Worm (Caenorhabditis elegans) whole organism, midembryonic: ENCODE measurements around the gene H10D18.5.

Experiments
- T22C8.4 ChIP-seq: fragments of 200-800 bp; sonication (Bioruptor generic); IDR thresholded peaks from 2 replicates; pipeline ENCODE4 v1.3.6; 2022; ENCODE audit warnings: missing genetic modification characterization, missing compliant biosample characterization
- cog-1 ChIP-seq: sonication (generic microtip); optimal IDR thresholded peaks from 2 replicates; lab custom pipeline; 2016; ENCODE audit warnings: missing genetic modification characterization, missing compliant biosample characterization
- flt-1 ChIP-seq: fragments of 200-800 bp; sonication (Bioruptor generic); IDR thresholded peaks from 2 replicates; pipeline ENCODE4 v1.3.6; 2022; ENCODE audit warnings: missing genetic modification characterization, missing compliant biosample characterization
- klf-2 ChIP-seq: fragments of 200-800 bp; sonication (Bioruptor generic); conservative IDR thresholded peaks from 2 replicates; pipeline ENCODE4 v1.3.6; 2022; ENCODE audit warnings: missing genetic modification reagents, missing genetic modification characterization, missing compliant biosample characterization
- med-1 ChIP-seq: sonication (generic microtip); optimal IDR thresholded peaks from 2 replicates; lab custom pipeline; 2017; ENCODE audit warnings: missing genetic modification characterization, mild to moderate bottlenecking, missing compliant biosample characterization, antibody characterized with exemption, missing genetic modification reagents; ENCODE audit not compliant: insufficient read depth
- ref-1 ChIP-seq: fragments of 200-800 bp; sonication (Bioruptor generic); conservative IDR thresholded peaks from 2 replicates; pipeline ENCODE4 v1.3.6; 2022; ENCODE audit warnings: missing genetic modification reagents, missing genetic modification characterization, missing compliant biosample characterization
- tab-1 ChIP-seq: fragments of 200-800 bp; sonication (Bioruptor generic); IDR thresholded peaks from 2 replicates; pipeline ENCODE4 v1.3.6; 2022; ENCODE audit warnings: missing genetic modification characterization, missing compliant biosample characterization
- ztf-23 ChIP-seq: fragments of 200-800 bp; sonication (Bioruptor generic); IDR thresholded peaks from 2 replicates; pipeline ENCODE4 v1.3.6; 2022; ENCODE audit warnings: missing genetic modification reagents, missing genetic modification characterization, missing compliant biosample characterization
- ztf-29 ChIP-seq: fragments of 200-800 bp; sonication (Bioruptor generic); IDR thresholded peaks from 2 replicates; pipeline ENCODE4 v1.3.6; 2022; ENCODE audit warnings: missing genetic modification reagents, missing genetic modification characterization, missing compliant biosample characterization

DNA sequence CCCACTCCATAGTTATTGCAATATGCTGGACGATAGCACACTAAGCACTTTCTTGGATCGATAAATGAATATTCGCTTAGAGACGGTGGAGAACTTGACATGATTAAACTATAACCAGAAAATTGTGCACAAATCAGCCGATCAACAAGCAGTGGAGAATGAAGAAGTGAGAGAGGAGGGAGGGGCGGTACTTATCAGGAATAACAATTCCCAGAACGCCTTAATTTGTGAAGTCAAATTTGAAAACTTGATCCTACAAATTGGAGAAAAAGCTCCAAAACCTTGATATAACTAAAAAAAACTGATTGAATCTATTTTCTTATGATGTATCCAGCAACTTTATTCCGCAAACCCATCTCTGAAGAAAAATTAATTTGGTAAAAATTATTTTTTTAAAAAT, 46.7 kb upstream of the H10D18.5 start, which contains the start of gene nhr-159:
- TF ChIP-seq klf-2 (GFP tag; lab: Robert Waterston, UW) (no peak), flt-1 (no peak), tab-1 (GFP tag; lab: Robert Waterston, UW) (no peak), ztf-29 (GFP tag; lab: Robert Waterston, UW) (no peak), T22C8.4 (GFP tag; lab: Robert Waterston, UW) (no peak), med-1 (GFP tag; lab: Kevin White, UChicago) (no peak), cog-1 (tag; lab: Kevin White, UChicago) (no peak), ref-1 (no peak), ztf-23 (GFP tag; lab: Robert Waterston, UW) (no peak)
